Fruit fly (Drosophila melanogaster) whole organism, wandering third instar larva: ENCODE results near the gene CG15449.

Source experiments
- Dfd ChIP-seq: fragments of >200 bp; optimal IDR thresholded peaks from 2 replicates; lab custom pipeline; 2017; ENCODE audit warnings: missing biosample characterization, missing genetic modification characterization
- Hr78 ChIP-seq: fragments of >200 bp; optimal IDR thresholded peaks from 2 replicates; lab custom pipeline; 2017; ENCODE audit warnings: missing biosample characterization, missing genetic modification characterization
- Myc ChIP-seq: fragments of >200 bp; optimal IDR thresholded peaks from 2 replicates; lab custom pipeline; 2017
- OdsH ChIP-seq: fragments of 200-800 bp; sonication (Bioruptor generic); optimal IDR thresholded peaks from 2 replicates; lab custom pipeline; 2016; ENCODE audit warnings: missing biosample characterization, mild to moderate bottlenecking, missing genetic modification characterization
- Vsx2 ChIP-seq: fragments of 200-300, 225-300 bp; sonication (Bioruptor generic); optimal IDR thresholded peaks from 2 replicates; lab custom pipeline; 2018; ENCODE audit warnings: missing biosample characterization, missing genetic modification characterization; ENCODE audit not compliant: partially characterized antibody
- dl ChIP-seq, 2 experiments: fragments of 175-275, 200-275 bp in 1 of 2; fragments of 200-275 bp in 1 of 2; sonication (Bioruptor generic); optimal IDR thresholded peaks; lab custom pipeline; 2018; ENCODE audit warnings: mild to moderate bottlenecking in 2 of 2, missing biosample characterization in 2 of 2, missing genetic modification characterization in 2 of 2, moderate library complexity in 2 of 2; ENCODE audit not compliant: partially characterized antibody in 2 of 2, insufficient read depth in 1 of 2
- dsf ChIP-seq: sonication (Bioruptor generic); optimal IDR thresholded peaks from 2 replicates; lab custom pipeline; 2016; ENCODE audit warnings: missing biosample characterization, missing genetic modification characterization, borderline replicate concordance
- foxo ChIP-seq, 2 experiments: fragments of 200-800 bp; sonication (Bioruptor generic); optimal IDR thresholded peaks; 2 replicates in 1 of 2; 3 replicates in 1 of 2; lab custom pipeline; 2016 to 2017; ENCODE audit warnings: missing biosample characterization in 2 of 2, missing genetic modification characterization in 2 of 2
- h ChIP-seq: fragments of 200-800 bp; sonication (Bioruptor generic); optimal IDR thresholded peaks from 3 replicates; lab custom pipeline; 2016; ENCODE audit warnings: missing biosample characterization, mild to moderate bottlenecking, missing genetic modification characterization
- jim ChIP-seq: fragments of 175-275, 200-325 bp; sonication (Bioruptor generic); optimal IDR thresholded peaks from 2 replicates; lab custom pipeline; 2016; ENCODE audit warnings: missing biosample characterization, mild to moderate bottlenecking, missing genetic modification characterization
- lola ChIP-seq: fragments of >200 bp; optimal IDR thresholded peaks from 2 replicates; lab custom pipeline; 2017; ENCODE audit warnings: missing biosample characterization, missing genetic modification characterization
- psq ChIP-seq: fragments of 200-800 bp; sonication (Bioruptor generic); optimal IDR thresholded peaks from 3 replicates; lab custom pipeline; 2017; ENCODE audit warnings: missing biosample characterization, mild to moderate bottlenecking, missing genetic modification characterization, moderate library complexity

DNA sequence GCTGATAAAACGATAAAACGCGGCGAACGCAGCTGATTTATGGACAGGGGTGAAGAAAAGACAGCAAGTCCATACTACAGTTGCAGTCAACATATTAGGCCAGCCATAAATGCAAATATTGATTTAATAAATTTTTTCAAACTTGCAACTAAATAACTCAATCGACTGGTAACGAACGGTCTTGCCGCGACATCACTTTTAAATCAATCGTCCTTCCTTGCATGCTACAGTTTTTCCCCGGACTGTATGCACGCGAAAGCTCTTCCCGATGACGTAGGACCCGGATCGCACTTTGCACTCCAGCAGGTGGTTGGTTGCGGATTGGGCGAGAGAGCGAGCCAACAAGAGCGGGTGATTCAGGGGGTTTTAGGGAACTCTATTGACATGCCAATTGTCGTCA is 24.5 kb upstream of the CG15449 start:
- TF ChIP-seq dl (GFP tag; optimal IDR thresholded peaks at IDR 0.05; lab: Kevin White, UChicago; ENCODE audit: insufficient read depth in 1 of 2, partially characterized antibody in 2 of 2) (no peak), psq (GFP tag; lab: Kevin White, UChicago) (peak; percentile 90), h (GFP tag; lab: Kevin White, UChicago) (peak; percentile 98), Myc (lab: Kevin White, UChicago) (no peak), dsf (GFP tag; lab: Kevin White, UChicago) (peak; percentile 71), Dfd (no peak), Vsx2 (GFP tag; lab: Kevin White, UChicago) (no peak), Hr78 (GFP tag; lab: Kevin White, UChicago) (no peak), OdsH (GFP tag; lab: Kevin White, UChicago) (peak; percentile 95), jim (GFP tag; lab: Kevin White, UChicago) (no peak), lola (GFP tag; lab: Kevin White, UChicago) (no peak), foxo (GFP tag; optimal IDR thresholded peaks at IDR 0.05; lab: Kevin White, UChicago) (peak; percentile 90 to 97)
